Fruit fly (Drosophila melanogaster): ENCODE measurements around the gene CG17328.

DNA sequence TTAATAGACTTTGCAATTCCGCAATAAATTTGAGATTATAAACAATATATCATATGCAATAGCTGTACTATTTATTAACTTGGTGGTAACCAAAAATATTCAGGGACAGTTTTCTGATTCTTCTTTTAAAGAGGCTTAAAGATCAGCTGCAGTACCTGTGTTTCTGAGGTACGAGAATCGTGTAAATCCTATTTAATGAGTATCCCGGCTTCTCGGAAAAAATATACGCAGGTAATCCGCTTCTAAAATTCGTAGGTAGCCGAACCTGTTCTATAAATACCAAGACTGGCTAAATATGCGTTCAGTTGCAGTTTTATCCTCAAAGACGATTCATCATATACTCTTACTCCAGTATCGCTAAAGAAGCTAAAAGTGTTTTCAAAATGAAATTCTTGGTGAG, 29.9 kb downstream of the CG17328 start, which contains the start of gene CG4440:
- no peak for TF ChIP-seq CG34422 (GFP tag; IDR thresholded peaks at IDR 0.05)
- TF ChIP-seq chinmo (GFP tag; IDR thresholded peaks at IDR 0.05; ENCODE audit: partially characterized antibody), result no peak
- no peak for TF ChIP-seq pnt (GFP tag; optimal IDR thresholded peaks at IDR 0.05)
- TF ChIP-seq Mad (GFP tag; optimal IDR thresholded peaks at IDR 0.05), result no peak
- TF ChIP-seq Usf (GFP tag; optimal IDR thresholded peaks at IDR 0.05), result no peak
- TF ChIP-seq NC2α (GFP tag; optimal IDR thresholded peaks at IDR 0.05), result no peak
- TF ChIP-seq kay (GFP tag; optimal IDR thresholded peaks at IDR 0.05), result no peak
- TF ChIP-seq E2f1 (GFP tag; IDR thresholded peaks at IDR 0.05), result no peak
- no peak for TF ChIP-seq CG10321 (GFP tag; IDR thresholded peaks at IDR 0.05)
- no peak for TF ChIP-seq CG4854 (GFP tag; optimal IDR thresholded peaks at IDR 0.05)
- no peak for TF ChIP-seq CG42726 (GFP tag; IDR thresholded peaks at IDR 0.05; ENCODE audit: partially characterized antibody)
- TF ChIP-seq Hey (tag; optimal IDR thresholded peaks at IDR 0.05), result no peak

All from whole organism, embryonic.